Worm (Caenorhabditis elegans) whole organism, young adult: Measurements from ENCODE around the gene C33G3.5.

Source experiments
- B0336.3 ChIP-seq: fragments of 200-800 bp; sonication (Bioruptor generic); IDR thresholded peaks from 2 replicates; pipeline ENCODE4 v1.3.6; 2022; ENCODE audit warnings: missing genetic modification characterization, missing compliant biosample characterization
- D2030.7 ChIP-seq: fragments of 200-800 bp; sonication (Bioruptor generic); IDR thresholded peaks from 2 replicates; pipeline ENCODE4 v1.3.6; 2022; ENCODE audit warnings: missing genetic modification reagents, missing genetic modification characterization, missing compliant biosample characterization
- F33H1.4 ChIP-seq: fragments of 200-800 bp; sonication (Bioruptor generic); IDR thresholded peaks from 2 replicates; pipeline ENCODE4 v1.3.6; 2022; ENCODE audit warnings: missing genetic modification reagents, missing genetic modification characterization, missing compliant biosample characterization
- F37B4.10 ChIP-seq: fragments of 200-800 bp; sonication (Bioruptor generic); IDR thresholded peaks from 2 replicates; pipeline ENCODE4 v1.3.6; 2022; ENCODE audit warnings: missing genetic modification characterization, missing compliant biosample characterization
- F52B5.7 ChIP-seq: sonication (generic microtip); optimal IDR thresholded peaks from 2 replicates; lab custom pipeline; 2016; ENCODE audit warnings: mild to moderate bottlenecking, missing genetic modification characterization, missing compliant biosample characterization
- F57A8.1 ChIP-seq: fragments of 200-800 bp; sonication (Bioruptor generic); optimal IDR thresholded peaks from 2 replicates; lab custom pipeline; 2018; ENCODE audit warnings: mild to moderate bottlenecking, missing genetic modification characterization, moderate library complexity, missing compliant biosample characterization
- K12H6.12 ChIP-seq: fragments of 200-800 bp; sonication (Bioruptor generic); optimal IDR thresholded peaks from 2 replicates; lab custom pipeline; 2018; ENCODE audit warnings: mild to moderate bottlenecking, missing genetic modification characterization, missing compliant biosample characterization
- ZK185.1 ChIP-seq: sonication (generic microtip); optimal IDR thresholded peaks from 2 replicates; lab custom pipeline; 2016; ENCODE audit warnings: mild to moderate bottlenecking, missing genetic modification characterization, missing compliant biosample characterization; ENCODE audit not compliant: poor library complexity, severe bottlenecking
- akir-1 ChIP-seq: fragments of 200-800 bp; sonication (Bioruptor generic); optimal IDR thresholded peaks from 2 replicates; lab custom pipeline; 2018; ENCODE audit warnings: mild to moderate bottlenecking, missing genetic modification characterization, moderate library complexity, missing compliant biosample characterization
- bed-2 ChIP-seq: fragments of 200-800 bp; sonication (Bioruptor generic); IDR thresholded peaks from 2 replicates; pipeline ENCODE4 v1.3.6; 2022; ENCODE audit warnings: missing genetic modification reagents, missing genetic modification characterization, missing compliant biosample characterization
- cebp-1 ChIP-seq, 2 experiments: fragments of 200-800 bp in 1 of 2; sonication (Bioruptor generic) in 1 of 2; sonication (generic microtip) in 1 of 2; IDR thresholded peaks in 1 of 2; optimal IDR thresholded peaks in 1 of 2; 2 replicates each; pipeline versions ENCODE4 v1.3.6 to Lab custom; 2017 to 2022; ENCODE audit warnings: missing compliant biosample characterization in 2 of 2, missing genetic modification characterization in 2 of 2, mild to moderate bottlenecking in 1 of 2, missing genetic modification reagents in 1 of 2, moderate library complexity in 1 of 2
- ceh-91 ChIP-seq: fragments of 200-800 bp; sonication (Bioruptor generic); IDR thresholded peaks from 2 replicates; pipeline ENCODE4 v1.3.6; 2022; ENCODE audit warnings: missing genetic modification reagents, missing genetic modification characterization, missing compliant biosample characterization
- ekl-4 ChIP-seq: fragments of 200-800 bp; sonication (Bioruptor generic); IDR thresholded peaks from 2 replicates; pipeline ENCODE4 v1.3.6; 2022; ENCODE audit warnings: missing genetic modification reagents, missing genetic modification characterization, missing compliant biosample characterization
- let-526 ChIP-seq: fragments of 200-800 bp; sonication (Bioruptor generic); IDR thresholded peaks from 2 replicates; pipeline ENCODE4 v1.3.6; 2022; ENCODE audit warnings: missing genetic modification reagents, missing genetic modification characterization, missing compliant biosample characterization
- let-607 ChIP-seq, 2 experiments: fragments of 200-800 bp in 1 of 2; sonication (Bioruptor generic) in 1 of 2; sonication (generic microtip) in 1 of 2; optimal IDR thresholded peaks; 2 replicates each; lab custom pipeline; 2016 to 2018; ENCODE audit warnings: mild to moderate bottlenecking in 2 of 2, missing compliant biosample characterization in 2 of 2, missing genetic modification characterization in 2 of 2, moderate library complexity in 2 of 2, missing genotype in 1 of 2
- madf-10 ChIP-seq: sonication (generic microtip); optimal IDR thresholded peaks from 2 replicates; lab custom pipeline; 2016; ENCODE audit warnings: mild to moderate bottlenecking, missing genetic modification characterization, missing compliant biosample characterization
- pbrm-1 ChIP-seq: fragments of 200-800 bp; sonication (Bioruptor generic); IDR thresholded peaks from 2 replicates; pipeline ENCODE4 v1.3.6; 2022; ENCODE audit warnings: missing genetic modification reagents, missing genetic modification characterization, missing compliant biosample characterization
- zfh-2 ChIP-seq: fragments of 200-800 bp; sonication (Bioruptor generic); conservative IDR thresholded peaks from 2 replicates; pipeline ENCODE4 v1.3.6; 2022; ENCODE audit warnings: missing genetic modification reagents, missing genetic modification characterization, missing compliant biosample characterization
- ztf-25 ChIP-seq: fragments of 200-800 bp; sonication (Bioruptor generic); IDR thresholded peaks from 2 replicates; pipeline ENCODE4 v1.3.6; 2022; ENCODE audit warnings: missing genetic modification reagents, missing genetic modification characterization, missing compliant biosample characterization

C33G3.5 gene

DNA sequence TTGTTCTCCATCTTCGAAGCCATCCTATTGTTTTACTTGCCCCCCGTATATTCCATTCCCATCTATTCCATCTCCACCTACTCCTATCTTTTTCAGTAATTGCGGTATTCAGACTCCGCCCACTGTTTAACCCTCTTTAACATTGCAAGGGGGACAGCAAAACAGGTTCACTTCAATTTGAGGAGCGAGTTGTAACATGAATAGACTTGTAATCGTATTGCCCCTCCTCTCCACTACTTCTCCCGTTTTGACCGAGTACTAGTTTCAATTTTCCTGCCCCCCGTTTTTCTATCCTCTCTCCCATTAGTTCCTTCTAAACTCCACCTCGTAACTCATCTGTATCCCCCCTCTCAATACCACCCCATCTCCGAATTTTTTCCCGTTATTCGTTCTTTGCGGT lies 50.0 kb downstream of the C33G3.5 start:
- TF ChIP-seq bed-2 (GFP tag; lab: Robert Waterston, UW) (no peak), ceh-91 (GFP tag; lab: Robert Waterston, UW) (no peak), ztf-25 (GFP tag; lab: Robert Waterston, UW) (no peak), ZK185.1 (tag; lab: Kevin White, UChicago) (no peak), F33H1.4 (GFP tag; lab: Robert Waterston, UW) (no peak), let-526 (GFP tag; lab: Robert Waterston, UW) (no peak), B0336.3 (no peak), akir-1 (no peak), D2030.7 (GFP tag; lab: Robert Waterston, UW) (no peak), pbrm-1 (GFP tag; lab: Robert Waterston, UW) (no peak), F37B4.10 (no peak), cebp-1 (GFP tag; IDR thresholded peaks at IDR 0.05; lab: Robert Waterston, UW) (no peak), cebp-1 (tag; optimal IDR thresholded peaks at IDR 0.05; lab: Kevin White, UChicago) (no peak), madf-10 (tag; lab: Kevin White, UChicago) (no peak), ekl-4 (no peak), F52B5.7 (tag; lab: Kevin White, UChicago) (no peak), K12H6.12 (no peak), F57A8.1 (GFP tag; lab: Kevin White, UChicago) (no peak)

DNA sequence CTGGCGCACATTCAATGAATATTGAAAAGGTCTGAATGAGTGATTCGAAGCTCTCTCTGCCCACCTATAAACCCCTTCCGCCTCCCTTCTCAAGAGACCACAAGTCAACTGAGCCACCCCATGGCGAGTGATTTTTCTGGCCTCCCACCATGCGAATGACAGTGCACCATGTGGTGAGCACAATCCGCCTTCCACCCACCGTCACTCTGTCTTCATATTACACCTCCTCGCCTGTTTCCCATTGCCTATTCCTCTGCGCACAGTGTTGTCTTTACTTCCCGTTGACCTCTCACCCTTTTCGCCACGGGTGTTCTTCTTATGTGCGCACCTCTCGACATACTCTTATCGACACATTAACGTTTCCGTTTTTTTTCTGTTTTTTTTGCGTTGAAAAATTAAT lies 51.6 kb downstream of the C33G3.5 start:
- TF ChIP-seq let-607 (tag; optimal IDR thresholded peaks at IDR 0.05; lab: Kevin White, UChicago) = no peak
- peak; percentile 34; the same call in 1 of the 2 replicates for TF ChIP-seq zfh-2
